Fruit fly (Drosophila melanogaster) whole organism, prepupa: ENCODE results near the gene Sc2.

Experiments
- CG8632 ChIP-seq: fragments of 200-800 bp; sonication (Bioruptor generic); optimal IDR thresholded peaks from 3 replicates; lab custom pipeline; 2016; ENCODE audit warnings: missing biosample characterization, missing genetic modification characterization
- Eip93F ChIP-seq: fragments of 200-800 bp; sonication (Bioruptor generic); optimal IDR thresholded peaks from 2 replicates; lab custom pipeline; 2016; ENCODE audit warnings: missing biosample characterization, mild to moderate bottlenecking, missing genetic modification characterization
- Sox14 ChIP-seq: fragments of 200-800 bp; sonication (Bioruptor generic); optimal IDR thresholded peaks from 3 replicates; lab custom pipeline; 2016; ENCODE audit warnings: missing biosample characterization, missing genetic modification characterization
- fd85E ChIP-seq: fragments of 200-800 bp; sonication (Bioruptor generic); optimal IDR thresholded peaks from 3 replicates; lab custom pipeline; 2016; ENCODE audit warnings: missing biosample characterization, missing genetic modification characterization
- fkh ChIP-seq: fragments of 200-800 bp; sonication (Bioruptor generic); optimal IDR thresholded peaks from 3 replicates; lab custom pipeline; 2017; ENCODE audit warnings: missing biosample characterization, mild to moderate bottlenecking, missing genetic modification characterization, moderate library complexity
- net ChIP-seq: fragments of 200-800 bp; sonication (Bioruptor generic); optimal IDR thresholded peaks from 3 replicates; lab custom pipeline; 2016; ENCODE audit warnings: missing biosample characterization, missing genetic modification characterization

- no peak for TF ChIP-seq fkh (GFP tag; lab: Kevin White, UChicago)
- TF ChIP-seq net = peak; percentile 52
- peak; percentile 51 for TF ChIP-seq Sox14 (GFP tag; lab: Kevin White, UChicago)
- no peak for TF ChIP-seq fd85E (GFP tag; lab: Kevin White, UChicago)
- peak; percentile 37 for TF ChIP-seq CG8632 (GFP tag; lab: Kevin White, UChicago)
- peak; percentile 14 for TF ChIP-seq Eip93F
Measured at dm6 chr3L:3868014-3868413, 35.3 kb upstream of the Sc2 start.
